Fruit fly (Drosophila melanogaster) whole organism, embryonic: ENCODE results near the gene CG9316.

Experiments
- Asciz ChIP-seq: fragments of 200-800 bp; sonication (Bioruptor generic); optimal IDR thresholded peaks from 2 replicates; lab custom pipeline; 2017; ENCODE audit warnings: missing biosample characterization, mild to moderate bottlenecking, missing genetic modification characterization, missing genetic modification reagents
- CG11247 ChIP-seq: fragments of 200-800 bp; sonication (Bioruptor generic); IDR thresholded peaks from 2 replicates; pipeline ENCODE4 v1.3.6; 2022; ENCODE audit warnings: missing biosample characterization, missing genetic modification characterization
- CG11504 ChIP-seq: fragments of 200-800 bp; sonication (Bioruptor generic); optimal IDR thresholded peaks from 3 replicates; lab custom pipeline; 2019; ENCODE audit warnings: missing biosample characterization, mild to moderate bottlenecking, missing genetic modification characterization, moderate library complexity
- CG11695 ChIP-seq: fragments of 200-800 bp; sonication (Bioruptor generic); IDR thresholded peaks from 3 replicates; pipeline ENCODE4 v1.3.6; 2022; ENCODE audit warnings: missing biosample characterization, missing genetic modification characterization
- CG12299 ChIP-seq: fragments of 200-800 bp; sonication (Bioruptor generic); optimal IDR thresholded peaks from 2 replicates; lab custom pipeline; 2018; ENCODE audit warnings: missing biosample characterization, mild to moderate bottlenecking, missing genetic modification characterization
- CG12659 ChIP-seq: fragments of 200-800 bp; sonication (Bioruptor generic); optimal IDR thresholded peaks from 3 replicates; lab custom pipeline; 2017; ENCODE audit warnings: mild to moderate bottlenecking, missing biosample characterization, missing genetic modification reagents, missing genetic modification characterization
- CG15011 ChIP-seq: fragments of 200-800 bp; sonication (Bioruptor generic); optimal IDR thresholded peaks from 3 replicates; lab custom pipeline; 2018; ENCODE audit warnings: missing biosample characterization, mild to moderate bottlenecking, missing genetic modification characterization
- CG18599 ChIP-seq: fragments of 200-800 bp; sonication (Bioruptor generic); optimal IDR thresholded peaks from 3 replicates; lab custom pipeline; 2017; ENCODE audit warnings: missing biosample characterization, missing genetic modification characterization, mild to moderate bottlenecking, moderate library complexity, missing genetic modification reagents
- CG2116 ChIP-seq: fragments of 200-800 bp; sonication (Bioruptor generic); optimal IDR thresholded peaks from 3 replicates; lab custom pipeline; 2018; ENCODE audit warnings: missing biosample characterization, mild to moderate bottlenecking, missing genetic modification characterization
- CG2129 ChIP-seq: fragments of 200-800 bp; sonication (Bioruptor generic); IDR thresholded peaks from 2 replicates; pipeline ENCODE4 v1.3.6; 2022; ENCODE audit warnings: missing biosample characterization, missing genetic modification characterization; ENCODE audit not compliant: partially characterized antibody
- CG34224 ChIP-seq: fragments of 200-800 bp; sonication (Bioruptor generic); IDR thresholded peaks from 3 replicates; pipeline ENCODE4 v1.3.6; 2022; ENCODE audit warnings: missing biosample characterization, missing genetic modification characterization; ENCODE audit not compliant: partially characterized antibody
- CG34376 ChIP-seq: fragments of 200-800 bp; sonication (Bioruptor generic); optimal IDR thresholded peaks from 2 replicates; lab custom pipeline; 2018; ENCODE audit warnings: missing biosample characterization, mild to moderate bottlenecking, missing genetic modification characterization
- CG3847 ChIP-seq: fragments of 200-800 bp; sonication (Bioruptor generic); IDR thresholded peaks from 2 replicates; pipeline ENCODE4 v1.3.6; 2022; ENCODE audit warnings: missing biosample characterization, missing genetic modification characterization
- CG4328 ChIP-seq: fragments of 200-800 bp; sonication (Bioruptor generic); optimal IDR thresholded peaks from 3 replicates; lab custom pipeline; 2017; ENCODE audit warnings: missing biosample characterization, missing genetic modification reagents, missing genetic modification characterization
- CG6654 ChIP-seq: fragments of 200-800 bp; sonication (Bioruptor generic); optimal IDR thresholded peaks from 2 replicates; lab custom pipeline; 2017; ENCODE audit warnings: missing biosample characterization, mild to moderate bottlenecking, missing genetic modification characterization
- CG6791 ChIP-seq: fragments of 200-800 bp; sonication (Bioruptor generic); IDR thresholded peaks from 3 replicates; pipeline ENCODE4 v1.3.6; 2022; ENCODE audit warnings: missing biosample characterization, missing genetic modification characterization; ENCODE audit not compliant: partially characterized antibody
- CG8281 ChIP-seq: fragments of 200-800 bp; sonication (Bioruptor generic); optimal IDR thresholded peaks from 2 replicates; lab custom pipeline; 2018; ENCODE audit warnings: missing biosample characterization, mild to moderate bottlenecking, missing genetic modification characterization, moderate library complexity
- CG8359 ChIP-seq: fragments of 200-800 bp; sonication (Bioruptor generic); optimal IDR thresholded peaks from 2 replicates; lab custom pipeline; 2017; ENCODE audit warnings: missing biosample characterization, mild to moderate bottlenecking, missing genetic modification characterization, borderline replicate concordance
- CG9215 ChIP-seq: fragments of 200-800 bp; sonication (Bioruptor generic); IDR thresholded peaks from 2 replicates; pipeline ENCODE4 v1.3.6; 2022; ENCODE audit warnings: missing biosample characterization, missing genetic modification characterization
- CHES-1-like ChIP-seq: fragments of 200-800 bp; sonication (Bioruptor generic); optimal IDR thresholded peaks from 2 replicates; lab custom pipeline; 2016; ENCODE audit warnings: missing biosample characterization, missing genetic modification characterization
- CoRest ChIP-seq: fragments of 200-800 bp; sonication (Bioruptor generic); optimal IDR thresholded peaks from 3 replicates; lab custom pipeline; 2018; ENCODE audit warnings: missing biosample characterization, mild to moderate bottlenecking, missing genetic modification characterization, moderate library complexity
- D19A ChIP-seq: fragments of 200-800 bp; optimal IDR thresholded peaks from 3 replicates; lab custom pipeline; 2019; ENCODE audit warnings: missing biosample characterization, mild to moderate bottlenecking, missing genetic modification characterization, moderate library complexity
- D19B ChIP-seq: fragments of 200-800 bp; sonication (Bioruptor generic); optimal IDR thresholded peaks from 2 replicates; lab custom pipeline; 2017; ENCODE audit warnings: missing biosample characterization, mild to moderate bottlenecking, missing genetic modification characterization
- Ets97D ChIP-seq: fragments of 200-800 bp; sonication (Bioruptor generic); optimal IDR thresholded peaks from 3 replicates; lab custom pipeline; 2016; ENCODE audit warnings: missing biosample characterization, missing genetic modification characterization
- Hsf ChIP-seq: fragments of 200-800 bp; sonication (Bioruptor generic); optimal IDR thresholded peaks from 3 replicates; lab custom pipeline; 2016; ENCODE audit warnings: missing biosample characterization, missing genetic modification characterization
- Jarid2 ChIP-seq: fragments of 200-800 bp; sonication (Bioruptor generic); optimal IDR thresholded peaks from 3 replicates; lab custom pipeline; 2017; ENCODE audit warnings: mild to moderate bottlenecking, missing biosample characterization, missing genetic modification reagents, missing genetic modification characterization
- Meics ChIP-seq: fragments of 200-800 bp; sonication (Bioruptor generic); optimal IDR thresholded peaks from 2 replicates; lab custom pipeline; 2017; ENCODE audit warnings: missing biosample characterization, mild to moderate bottlenecking, missing genetic modification characterization
- Spps ChIP-seq: fragments of 200-800 bp; sonication (Bioruptor generic); optimal IDR thresholded peaks from 2 replicates; lab custom pipeline; 2018; ENCODE audit warnings: missing biosample characterization, mild to moderate bottlenecking, missing genetic modification characterization
- ap ChIP-seq: fragments of 200-800 bp; sonication (Bioruptor generic); IDR thresholded peaks from 2 replicates; pipeline ENCODE4 v1.3.6; 2022; ENCODE audit warnings: missing biosample characterization, missing genetic modification characterization
- bcd ChIP-seq: fragments of 200-800 bp; sonication (Bioruptor generic); optimal IDR thresholded peaks from 2 replicates; lab custom pipeline; 2017; ENCODE audit warnings: missing biosample characterization, mild to moderate bottlenecking, missing genetic modification characterization
- ewg ChIP-seq: fragments of 200-800 bp; sonication (Bioruptor generic); optimal IDR thresholded peaks from 3 replicates; lab custom pipeline; 2017; ENCODE audit warnings: mild to moderate bottlenecking, missing biosample characterization, missing genetic modification reagents, missing genetic modification characterization
- exex ChIP-seq: fragments of 200-800 bp; sonication (Bioruptor generic); optimal IDR thresholded peaks from 4 replicates; lab custom pipeline; 2018; ENCODE audit warnings: missing biosample characterization, mild to moderate bottlenecking, missing genetic modification characterization, moderate library complexity
- fd3F ChIP-seq: fragments of 200-800 bp; sonication (Bioruptor generic); optimal IDR thresholded peaks from 2 replicates; lab custom pipeline; 2018; ENCODE audit warnings: missing biosample characterization, mild to moderate bottlenecking, missing genetic modification characterization, moderate library complexity
- gsb ChIP-seq: fragments of 200-800 bp; sonication (Bioruptor generic); IDR thresholded peaks from 2 replicates; pipeline ENCODE4 v1.3.6; 2022; ENCODE audit warnings: missing biosample characterization, missing genetic modification characterization
- ind ChIP-seq: fragments of 200-800 bp; sonication (Bioruptor generic); optimal IDR thresholded peaks from 3 replicates; lab custom pipeline; 2016; ENCODE audit warnings: missing biosample characterization, missing genetic modification characterization
- lola ChIP-seq, 3 experiments: fragments of >200 bp in 2 of 3; fragments of 200-800 bp in 1 of 3; sonication (Bioruptor generic) in 1 of 3; optimal IDR thresholded peaks; 2 replicates each; lab custom pipeline; 2017 to 2019; ENCODE audit warnings: missing biosample characterization in 3 of 3, missing genetic modification characterization in 3 of 3, mild to moderate bottlenecking in 1 of 3, moderate library complexity in 1 of 3
- peb ChIP-seq: fragments of 200-800 bp; sonication (Bioruptor generic); IDR thresholded peaks from 2 replicates; pipeline ENCODE4 v1.3.6; 2022; ENCODE audit warnings: missing biosample characterization, missing genetic modification characterization
- pros ChIP-seq: fragments of 200-800 bp; sonication (Bioruptor generic); optimal IDR thresholded peaks from 3 replicates; lab custom pipeline; 2019; ENCODE audit warnings: missing biosample characterization, mild to moderate bottlenecking, missing genetic modification characterization, moderate library complexity
- psq ChIP-seq: fragments of 200-800 bp; sonication (Bioruptor generic); optimal IDR thresholded peaks from 2 replicates; lab custom pipeline; 2017; ENCODE audit warnings: missing biosample characterization, missing genetic modification characterization
- pum ChIP-seq: fragments of 200-800 bp; sonication (Bioruptor generic); optimal IDR thresholded peaks from 2 replicates; lab custom pipeline; 2016; ENCODE audit warnings: missing biosample characterization, missing genetic modification characterization
- schlank ChIP-seq: fragments of 200-800 bp; sonication (Bioruptor generic); optimal IDR thresholded peaks from 2 replicates; lab custom pipeline; 2018; ENCODE audit warnings: missing biosample characterization, mild to moderate bottlenecking, missing genetic modification characterization
- scrt ChIP-seq: fragments of 200-800 bp; sonication (Bioruptor generic); optimal IDR thresholded peaks from 2 replicates; lab custom pipeline; 2018; ENCODE audit warnings: missing biosample characterization, mild to moderate bottlenecking, missing genetic modification characterization, moderate library complexity
- shn ChIP-seq: fragments of 200-800 bp; sonication (Bioruptor generic); optimal IDR thresholded peaks from 3 replicates; lab custom pipeline; 2016; ENCODE audit warnings: missing biosample characterization, missing genetic modification characterization
- sima ChIP-seq: fragments of 200-800 bp; sonication (Bioruptor generic); optimal IDR thresholded peaks from 2 replicates; lab custom pipeline; 2016; ENCODE audit warnings: missing biosample characterization, missing genetic modification characterization
- sisA ChIP-seq: fragments of 200-800 bp; sonication (Bioruptor generic); IDR thresholded peaks from 2 replicates; pipeline ENCODE4 v1.3.6; 2022; ENCODE audit warnings: missing biosample characterization, missing genetic modification characterization
- tio ChIP-seq: fragments of 200-800 bp; sonication (Bioruptor generic); optimal IDR thresholded peaks from 2 replicates; lab custom pipeline; 2017; ENCODE audit warnings: missing biosample characterization, missing genetic modification characterization, inconsistent platforms
- tup ChIP-seq: fragments of 200-800 bp; sonication (Bioruptor generic); optimal IDR thresholded peaks from 2 replicates; lab custom pipeline; 2016; ENCODE audit warnings: missing biosample characterization, mild to moderate bottlenecking, missing genetic modification characterization, moderate library complexity
- unc-4 ChIP-seq: fragments of 200-800 bp; sonication (Bioruptor generic); IDR thresholded peaks from 2 replicates; pipeline ENCODE4 v1.3.6; 2022; ENCODE audit warnings: missing biosample characterization, missing genetic modification characterization; ENCODE audit not compliant: partially characterized antibody

Gene CG9316

dm6 chr2L:20758847-20759465 is 32.6 kb upstream of the CG9316 start (continued):
- TF ChIP-seq Asciz (GFP tag; lab: Kevin White, UChicago) (peak; percentile 55), ind (GFP tag; lab: Kevin White, UChicago) (peak; percentile 68), ap (GFP tag; lab: Robert Waterston, UW) (peak; percentile 9; the same call in 1 of the 2 replicates), CG12659 (GFP tag; lab: Kevin White, UChicago) (peak; percentile 64), CHES-1-like (GFP tag; lab: Kevin White, UChicago) (peak; percentile 37), CG12299 (tag; lab: Kevin White, UChicago) (peak; percentile 50), Jarid2 (GFP tag; lab: Kevin White, UChicago) (peak; percentile 49), CG4328 (peak; percentile 12), Ets97D (GFP tag; lab: Kevin White, UChicago) (peak; percentile 36), peb (GFP tag; lab: Robert Waterston, UW) (peak; percentile 44; the same call in 1 of the 2 replicates), Meics (peak; percentile 88), psq (GFP tag; lab: Kevin White, UChicago) (no peak), CG11247 (GFP tag; lab: Robert Waterston, UW) (peak; percentile 71), gsb (peak; percentile 76), Spps (tag; lab: Kevin White, UChicago) (peak; percentile 27), CG34224 (GFP tag; lab: Robert Waterston, UW) (no peak), exex (tag; lab: Kevin White, UChicago) (peak; percentile 3), scrt (peak; percentile 78), CG6791 (no peak), schlank (tag; lab: Kevin White, UChicago) (peak; percentile 46), bcd (GFP tag; lab: Kevin White, UChicago) (peak; percentile 78), CG9215 (GFP tag; lab: Robert Waterston, UW) (peak; percentile 73), ewg (GFP tag; lab: Kevin White, UChicago) (peak; percentile 1), D19B (peak; percentile 76), CG34376 (GFP tag; lab: Kevin White, UChicago) (peak; percentile 40), sisA (peak; percentile 41; the same call in 1 of the 2 replicates), CoRest (peak; percentile 60), unc-4 (GFP tag; lab: Robert Waterston, UW) (no peak), tup (GFP tag; lab: Kevin White, UChicago) (no peak), fd3F (peak; percentile 46), shn (GFP tag; lab: Kevin White, UChicago) (peak; percentile 33), CG3847 (peak; percentile 72), D19A (peak; percentile 52), CG8281 (tag; lab: Kevin White, UChicago) (peak; percentile 28), CG6654 (peak; percentile 45), CG11504 (tag; lab: Kevin White, UChicago) (peak; percentile 78), CG15011 (GFP tag; lab: Kevin White, UChicago) (peak; percentile 58), CG2129 (GFP tag; lab: Robert Waterston, UW) (no peak), pum (GFP tag; lab: Kevin White, UChicago) (peak; percentile 42), tio (GFP tag; lab: Kevin White, UChicago) (peak; percentile 57), CG8359 (GFP tag; lab: Kevin White, UChicago) (peak; percentile 44), pros (no peak), Hsf (peak; percentile 46), CG18599 (peak; percentile 89), CG2116 (GFP tag; lab: Kevin White, UChicago) (no peak), CG11695 (GFP tag; lab: Robert Waterston, UW) (peak; percentile 75), sima (GFP tag; lab: Kevin White, UChicago) (no peak), lola (GFP tag; optimal IDR thresholded peaks at IDR 0.05; lab: Kevin White, UChicago) (peak in 1 of 3 experiments; percentile 30)
